Comparison of ENCODE assay signal across 4 fruit fly cellular contexts in genomic region chr2L:7047703-7048102, dm6.
TF ChIP-seq lines count a peak whose summit lies in the region.

No protein-coding gene starts in this region.

- TF ChIP-seq CTCF in whole organism, embryonic (GFP tag; optimal IDR thresholded peaks at IDR 0.05; lab: Kevin White, UChicago) = no peak

TF ChIP-seq in whole organism, adult, 20 proteins besides CTCF, POLR2A, EP300 and RAD21:
- TF ChIP-seq CG12768 (GFP tag; optimal IDR thresholded peaks at IDR 0.05; lab: Kevin White, UChicago) (no peak), Clk (GFP tag; optimal IDR thresholded peaks at IDR 0.05; lab: Kevin White, UChicago) (no peak), CG5204 (GFP tag; optimal IDR thresholded peaks at IDR 0.05; lab: Kevin White, UChicago) (peak; percentile 9), ovo (GFP tag; optimal IDR thresholded peaks at IDR 0.05; lab: Kevin White, UChicago) (peak; percentile 56), pad (GFP tag; optimal IDR thresholded peaks at IDR 0.05; lab: Kevin White, UChicago) (no peak), CG33017 (tag; optimal IDR thresholded peaks at IDR 0.05; lab: Kevin White, UChicago) (no peak), cic (GFP tag; optimal IDR thresholded peaks at IDR 0.05; lab: Kevin White, UChicago) (no peak), CG14711 (tag; optimal IDR thresholded peaks at IDR 0.05; lab: Kevin White, UChicago) (no peak), bab1 (GFP tag; optimal IDR thresholded peaks at IDR 0.05; lab: Kevin White, UChicago) (no peak), CG7045 (GFP tag; optimal IDR thresholded peaks at IDR 0.05; lab: Kevin White, UChicago) (no peak), Crg-1 (GFP tag; optimal IDR thresholded peaks at IDR 0.05; lab: Kevin White, UChicago) (peak; percentile 76), toe (GFP tag; optimal IDR thresholded peaks at IDR 0.05; lab: Kevin White, UChicago) (no peak), Mnt (GFP tag; optimal IDR thresholded peaks at IDR 0.05; lab: Kevin White, UChicago) (peak; percentile 18), CG1620 (GFP tag; optimal IDR thresholded peaks at IDR 0.05; lab: Kevin White, UChicago) (no peak), cnc (optimal IDR thresholded peaks at IDR 0.05; lab: Kevin White, UChicago) (no peak), tj (GFP tag; optimal IDR thresholded peaks at IDR 0.05; lab: Kevin White, UChicago) (peak; percentile 1), CG11617 (GFP tag; optimal IDR thresholded peaks at IDR 0.05; lab: Kevin White, UChicago) (peak; percentile 14), kay (GFP tag; lab: Kevin White, UChicago; ENCODE audit: borderline replicate concordance) (no peak), CG7101 (tag; optimal IDR thresholded peaks at IDR 0.05; lab: Kevin White, UChicago) (peak; percentile 61), Hr96 (GFP tag; optimal IDR thresholded peaks at IDR 0.05; lab: Kevin White, UChicago) (no peak)

TF ChIP-seq in whole organism, embryonic, 481 proteins besides CTCF, POLR2A, EP300 and RAD21 (continues in another document):
- TF ChIP-seq CG43689 (GFP tag; IDR thresholded peaks at IDR 0.05; lab: Robert Waterston, UW) = no peak
- no peak for TF ChIP-seq E2f1 (GFP tag; IDR thresholded peaks at IDR 0.05; lab: Robert Waterston, UW)
- no peak for TF ChIP-seq Fer3 (tag; optimal IDR thresholded peaks at IDR 0.05; lab: Kevin White, UChicago)
- no peak for TF ChIP-seq CG4404 (GFP tag; IDR thresholded peaks at IDR 0.05; lab: Robert Waterston, UW)
- TF ChIP-seq CG10654 (GFP tag; optimal IDR thresholded peaks at IDR 0.05; lab: Kevin White, UChicago) = no peak
- TF ChIP-seq Bgb (GFP tag; IDR thresholded peaks at IDR 0.05; lab: Robert Waterston, UW; ENCODE audit: partially characterized antibody) = no peak
- no peak for TF ChIP-seq tx (GFP tag; optimal IDR thresholded peaks at IDR 0.05; lab: Kevin White, UChicago)
- TF ChIP-seq pho (GFP tag; optimal IDR thresholded peaks at IDR 0.05; lab: Kevin White, UChicago) = peak; percentile 22
- peak; percentile 13 for TF ChIP-seq zfh2 (GFP tag; optimal IDR thresholded peaks at IDR 0.05; lab: Kevin White, UChicago)
- no peak for TF ChIP-seq Poxn (GFP tag; IDR thresholded peaks at IDR 0.05; lab: Robert Waterston, UW)
- TF ChIP-seq trh (GFP tag; optimal IDR thresholded peaks at IDR 0.05; lab: Kevin White, UChicago) = no peak
- TF ChIP-seq al (GFP tag; IDR thresholded peaks at IDR 0.05; lab: Robert Waterston, UW) = peak; percentile 28; the same call in 1 of the 2 replicates
- TF ChIP-seq eve (GFP tag; optimal IDR thresholded peaks at IDR 0.05; lab: Kevin White, UChicago) = no peak
- peak; percentile 1 for TF ChIP-seq HmgZ (tag; optimal IDR thresholded peaks at IDR 0.05; lab: Kevin White, UChicago)
- TF ChIP-seq CG11504 (tag; optimal IDR thresholded peaks at IDR 0.05; lab: Kevin White, UChicago) = no peak
- peak; percentile 38 for TF ChIP-seq CG13894 (tag; optimal IDR thresholded peaks at IDR 0.05; lab: Kevin White, UChicago)
- TF ChIP-seq CG2199 (GFP tag; IDR thresholded peaks at IDR 0.05; lab: Robert Waterston, UW) = no peak
- TF ChIP-seq pum (GFP tag; optimal IDR thresholded peaks at IDR 0.05; lab: Kevin White, UChicago) = no peak
- TF ChIP-seq CG18619 (GFP tag; optimal IDR thresholded peaks at IDR 0.05; lab: Kevin White, UChicago) = no peak
- TF ChIP-seq CG10462 (GFP tag; optimal IDR thresholded peaks at IDR 0.05; lab: Kevin White, UChicago) = no peak
- no peak for TF ChIP-seq pita (GFP tag; optimal IDR thresholded peaks at IDR 0.05; lab: Kevin White, UChicago)
- no peak for TF ChIP-seq CG6854 (GFP tag; optimal IDR thresholded peaks at IDR 0.05; lab: Kevin White, UChicago)
- peak; percentile 19 for TF ChIP-seq Dip3 (GFP tag; optimal IDR thresholded peaks at IDR 0.05; lab: Kevin White, UChicago)
- peak; percentile 4 for TF ChIP-seq schlank (tag; optimal IDR thresholded peaks at IDR 0.05; lab: Kevin White, UChicago)
- TF ChIP-seq maf-S (GFP tag; optimal IDR thresholded peaks at IDR 0.05; lab: Kevin White, UChicago) = no peak
- no peak for TF ChIP-seq pzg (GFP tag; optimal IDR thresholded peaks at IDR 0.05; lab: Kevin White, UChicago)

TF ChIP-seq in whole organism, prepupa, 60 proteins besides CTCF, POLR2A, EP300 and RAD21:
- TF ChIP-seq fkh (GFP tag; optimal IDR thresholded peaks at IDR 0.05; lab: Kevin White, UChicago) (peak; percentile 55), Sox102F (GFP tag; optimal IDR thresholded peaks at IDR 0.05; lab: Kevin White, UChicago) (no peak), CG32006 (GFP tag; optimal IDR thresholded peaks at IDR 0.05; lab: Kevin White, UChicago) (no peak)

TF ChIP-seq in whole organism, wandering third instar larva, 38 proteins besides CTCF, POLR2A, EP300 and RAD21:
- TF ChIP-seq Dif (GFP tag; optimal IDR thresholded peaks at IDR 0.05; lab: Kevin White, UChicago; ENCODE audit: partially characterized antibody) (no peak), dsf (GFP tag; optimal IDR thresholded peaks at IDR 0.05; lab: Kevin White, UChicago; ENCODE audit: borderline replicate concordance) (no peak), OdsH (GFP tag; optimal IDR thresholded peaks at IDR 0.05; lab: Kevin White, UChicago) (peak; percentile 17)
